Fruit fly (Drosophila melanogaster) whole organism, embryonic: Measurements from ENCODE around the gene CG46464.

ENCODE experiments used
- Bgb ChIP-seq: fragments of 200-800 bp; sonication (Bioruptor generic); IDR thresholded peaks from 2 replicates; pipeline ENCODE4 v1.3.6; 2022; ENCODE audit warnings: missing biosample characterization, missing genetic modification characterization; ENCODE audit not compliant: partially characterized antibody
- CG1024 ChIP-seq: fragments of 200-800 bp; sonication (Bioruptor generic); IDR thresholded peaks from 2 replicates; pipeline ENCODE4 v1.3.6; 2022; ENCODE audit warnings: missing biosample characterization, missing genetic modification characterization
- CG18476 ChIP-seq: fragments of 200-800 bp; sonication (Bioruptor generic); optimal IDR thresholded peaks from 2 replicates; lab custom pipeline; 2016; ENCODE audit warnings: missing biosample characterization, mild to moderate bottlenecking, missing genetic modification characterization
- CG34422 ChIP-seq: fragments of 200-800 bp; sonication (Bioruptor generic); IDR thresholded peaks from 3 replicates; pipeline ENCODE4 v1.3.6; 2022; ENCODE audit warnings: missing biosample characterization, missing genetic modification characterization
- CTCF ChIP-seq: fragments of 200-800 bp; sonication (Bioruptor generic); optimal IDR thresholded peaks from 2 replicates; lab custom pipeline; 2017; ENCODE audit warnings: missing biosample characterization, mild to moderate bottlenecking, missing genetic modification characterization, moderate library complexity
- Six4 ChIP-seq: fragments of 200-800 bp; sonication (Bioruptor generic); optimal IDR thresholded peaks from 2 replicates; lab custom pipeline; 2016; ENCODE audit warnings: missing biosample characterization, missing genetic modification characterization
- dpn ChIP-seq, 2 experiments: fragments of 200-800 bp; sonication (Bioruptor generic); optimal IDR thresholded peaks; 3 replicates each; lab custom pipeline; 2016; ENCODE audit warnings: missing biosample characterization in 2 of 2, missing genetic modification characterization in 2 of 2
- nerfin-1 ChIP-seq: fragments of 200-800 bp; sonication (Bioruptor generic); optimal IDR thresholded peaks from 3 replicates; lab custom pipeline; 2019; ENCODE audit warnings: missing biosample characterization, mild to moderate bottlenecking, missing genetic modification characterization, moderate library complexity
- pho ChIP-seq: fragments of 200-800 bp; sonication (Bioruptor generic); optimal IDR thresholded peaks from 2 replicates; lab custom pipeline; 2016; ENCODE audit warnings: missing biosample characterization, missing genetic modification characterization
- pita ChIP-seq: fragments of 200-800 bp; sonication (Bioruptor generic); optimal IDR thresholded peaks from 2 replicates; lab custom pipeline; 2017; ENCODE audit warnings: missing biosample characterization, mild to moderate bottlenecking, missing genetic modification characterization
- pros ChIP-seq: fragments of 200-800 bp; sonication (Bioruptor generic); optimal IDR thresholded peaks from 3 replicates; lab custom pipeline; 2019; ENCODE audit warnings: missing biosample characterization, mild to moderate bottlenecking, missing genetic modification characterization, moderate library complexity
- tx ChIP-seq: fragments of 200-800 bp; sonication (Bioruptor generic); optimal IDR thresholded peaks from 2 replicates; lab custom pipeline; 2016; ENCODE audit warnings: missing biosample characterization, missing genetic modification characterization
- usp ChIP-seq: fragments of >200 bp; optimal IDR thresholded peaks from 2 replicates; lab custom pipeline; 2017; ENCODE audit warnings: missing biosample characterization, missing genetic modification characterization

DNA sequence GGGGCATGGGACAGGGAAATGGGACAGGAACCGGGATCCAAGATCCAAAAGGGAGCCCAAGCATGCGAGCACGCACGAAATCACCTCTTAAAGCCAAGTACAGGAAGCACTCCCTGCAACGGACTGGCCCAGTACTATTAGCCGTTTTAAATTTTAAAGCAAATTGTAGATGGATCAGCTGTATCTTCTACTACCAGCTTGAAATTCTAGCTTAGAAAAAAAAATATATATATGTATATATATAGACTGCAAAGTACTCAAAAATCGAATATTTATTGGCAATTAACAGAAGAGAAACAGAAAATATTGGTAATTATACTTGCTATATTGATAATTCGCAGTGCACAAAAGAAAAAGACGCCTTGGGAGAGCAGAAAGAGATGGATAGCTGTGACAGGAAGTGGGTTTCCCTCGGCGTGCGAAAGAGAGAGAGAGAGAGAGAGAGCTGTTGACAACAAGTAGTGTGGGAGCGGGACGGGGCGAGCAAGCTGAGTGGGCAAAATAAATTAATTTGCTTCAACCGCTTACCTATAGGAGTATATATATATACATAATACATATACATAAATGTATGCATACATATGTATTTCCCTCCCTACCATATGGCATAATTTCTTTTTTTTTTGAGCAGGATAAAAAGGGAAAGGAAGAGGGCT lies 40.5 kb upstream of the CG46464 start:
- TF ChIP-seq Six4 (GFP tag; lab: Kevin White, UChicago) (no peak), CG1024 (no peak), dpn (GFP tag; optimal IDR thresholded peaks at IDR 0.05; lab: Kevin White, UChicago) (no peak), usp (no peak), CG34422 (GFP tag; lab: Robert Waterston, UW) (no peak), tx (GFP tag; lab: Kevin White, UChicago) (no peak), pita (GFP tag; lab: Kevin White, UChicago) (no peak), CG18476 (GFP tag; lab: Kevin White, UChicago) (no peak), CTCF (GFP tag; lab: Kevin White, UChicago) (no peak), pho (GFP tag; lab: Kevin White, UChicago) (no peak), nerfin-1 (tag; lab: Kevin White, UChicago) (no peak), Bgb (GFP tag; lab: Robert Waterston, UW) (no peak), pros (no peak)
